Fruit fly (Drosophila melanogaster): ENCODE data around the gene Gbeta76C.

- TF ChIP-seq CG32006 (GFP tag; optimal IDR thresholded peaks at IDR 0.05) = no peak
- TF ChIP-seq CG7368 (GFP tag; optimal IDR thresholded peaks at IDR 0.05) = no peak
- no peak for TF ChIP-seq CG3919 (GFP tag; optimal IDR thresholded peaks at IDR 0.05)
- TF ChIP-seq Met (GFP tag; optimal IDR thresholded peaks at IDR 0.05) = no peak
- no peak for TF ChIP-seq Hr38 (GFP tag; optimal IDR thresholded peaks at IDR 0.05)
- TF ChIP-seq fd59A (GFP tag; optimal IDR thresholded peaks at IDR 0.05) = no peak
- no peak for TF ChIP-seq CG6808 (GFP tag; optimal IDR thresholded peaks at IDR 0.05)
- TF ChIP-seq svp (GFP tag) = no peak
- no peak for TF ChIP-seq Sox102F (GFP tag; optimal IDR thresholded peaks at IDR 0.05)
- TF ChIP-seq CG8119 (GFP tag; IDR thresholded peaks at IDR 0.05) = no peak
- no peak for TF ChIP-seq CG8319 (GFP tag; optimal IDR thresholded peaks at IDR 0.05)
- TF ChIP-seq pdm3 (GFP tag; optimal IDR thresholded peaks at IDR 0.05) = no peak
- TF ChIP-seq acj6 (GFP tag; optimal IDR thresholded peaks at IDR 0.05) = no peak
Measured at dm6 chr3L:19650121-19650520, 37.3 kb upstream of the Gbeta76C start.
